Fruit fly (Drosophila melanogaster) whole organism, wandering third instar larva: ENCODE results near the gene Nup98-96.

Experiments
- Abd-B ChIP-seq: fragments of >200 bp; optimal IDR thresholded peaks from 2 replicates; lab custom pipeline; 2017; ENCODE audit warnings: missing biosample characterization, missing genetic modification characterization
- CG32264 ChIP-seq: fragments of 200-800 bp; sonication (Bioruptor generic); optimal IDR thresholded peaks from 2 replicates; lab custom pipeline; 2016; ENCODE audit warnings: missing biosample characterization, missing genetic modification characterization
- CG9705 ChIP-seq: fragments of 200-800 bp; sonication (Bioruptor generic); optimal IDR thresholded peaks from 2 replicates; lab custom pipeline; 2018; ENCODE audit warnings: missing biosample characterization, mild to moderate bottlenecking, missing genetic modification characterization
- CrebA ChIP-seq: fragments of 200-800 bp; sonication (Bioruptor generic); optimal IDR thresholded peaks from 2 replicates; lab custom pipeline; 2016; ENCODE audit warnings: missing biosample characterization, mild to moderate bottlenecking, missing genetic modification characterization, borderline replicate concordance
- Dfd ChIP-seq: fragments of >200 bp; optimal IDR thresholded peaks from 2 replicates; lab custom pipeline; 2017; ENCODE audit warnings: missing biosample characterization, missing genetic modification characterization
- Dif ChIP-seq: fragments of 200-275, 200-300 bp; sonication (Bioruptor generic); optimal IDR thresholded peaks from 2 replicates; lab custom pipeline; 2018; ENCODE audit warnings: missing biosample characterization, missing genetic modification characterization; ENCODE audit not compliant: partially characterized antibody
- GATAd ChIP-seq: sonication (Bioruptor generic); optimal IDR thresholded peaks from 2 replicates; lab custom pipeline; 2016; ENCODE audit warnings: missing biosample characterization, missing genetic modification characterization
- HLH106 ChIP-seq: fragments of 200-800 bp; optimal IDR thresholded peaks from 3 replicates; lab custom pipeline; 2019; ENCODE audit warnings: missing biosample characterization, mild to moderate bottlenecking, missing genetic modification characterization, moderate library complexity
- Hnf4 ChIP-seq: fragments of 200-800 bp; sonication (Bioruptor generic); optimal IDR thresholded peaks from 2 replicates; lab custom pipeline; 2016; ENCODE audit warnings: missing biosample characterization, mild to moderate bottlenecking, missing genetic modification characterization
- Hr78 ChIP-seq: fragments of >200 bp; optimal IDR thresholded peaks from 2 replicates; lab custom pipeline; 2017; ENCODE audit warnings: missing biosample characterization, missing genetic modification characterization
- Hr83 ChIP-seq: fragments of 200-300 bp; sonication (Bioruptor generic); optimal IDR thresholded peaks from 2 replicates; lab custom pipeline; 2016; ENCODE audit warnings: missing biosample characterization, mild to moderate bottlenecking, missing genetic modification characterization, moderate library complexity; ENCODE audit not compliant: poor library complexity, severe bottlenecking
- Jra ChIP-seq: sonication (Bioruptor generic); optimal IDR thresholded peaks from 2 replicates; lab custom pipeline; 2016; ENCODE audit warnings: missing biosample characterization, missing genetic modification characterization
- Mio ChIP-seq: sonication (Bioruptor generic); optimal IDR thresholded peaks from 2 replicates; lab custom pipeline; 2016; ENCODE audit warnings: missing biosample characterization, missing genetic modification characterization
- Myc ChIP-seq: fragments of >200 bp; optimal IDR thresholded peaks from 2 replicates; lab custom pipeline; 2017
- N ChIP-seq: fragments of >200 bp; optimal IDR thresholded peaks from 2 replicates; lab custom pipeline; 2018; ENCODE audit warnings: missing biosample characterization, missing external identifiers, missing genetic modification characterization
- OdsH ChIP-seq: fragments of 200-800 bp; sonication (Bioruptor generic); optimal IDR thresholded peaks from 2 replicates; lab custom pipeline; 2016; ENCODE audit warnings: missing biosample characterization, mild to moderate bottlenecking, missing genetic modification characterization
- Rel ChIP-seq, 2 experiments: fragments of 200-800 bp; sonication (Bioruptor generic) in 1 of 2; optimal IDR thresholded peaks; 2 replicates in 1 of 2; 3 replicates in 1 of 2; lab custom pipeline; 2016 to 2019; ENCODE audit warnings: mild to moderate bottlenecking in 2 of 2, missing biosample characterization in 2 of 2, missing genetic modification characterization in 2 of 2, moderate library complexity in 1 of 2
- Sp1 ChIP-seq: fragments of 200-800 bp; sonication (Bioruptor generic); optimal IDR thresholded peaks from 3 replicates; lab custom pipeline; 2019; ENCODE audit warnings: missing biosample characterization, mild to moderate bottlenecking, missing genetic modification characterization, moderate library complexity
- Vsx2 ChIP-seq: fragments of 200-300, 225-300 bp; sonication (Bioruptor generic); optimal IDR thresholded peaks from 2 replicates; lab custom pipeline; 2018; ENCODE audit warnings: missing biosample characterization, missing genetic modification characterization; ENCODE audit not compliant: partially characterized antibody
- br ChIP-seq: fragments of 200-800 bp; sonication (Bioruptor generic); optimal IDR thresholded peaks from 2 replicates; lab custom pipeline; 2016; ENCODE audit warnings: missing biosample characterization, missing genetic modification characterization
- brk ChIP-seq: fragments of 200-800 bp; sonication (Bioruptor generic); optimal IDR thresholded peaks from 2 replicates; lab custom pipeline; 2016; ENCODE audit warnings: missing biosample characterization, mild to moderate bottlenecking, missing genetic modification characterization
- dl ChIP-seq, 2 experiments: fragments of 175-275, 200-275 bp in 1 of 2; fragments of 200-275 bp in 1 of 2; sonication (Bioruptor generic); optimal IDR thresholded peaks; lab custom pipeline; 2018; ENCODE audit warnings: mild to moderate bottlenecking in 2 of 2, missing biosample characterization in 2 of 2, missing genetic modification characterization in 2 of 2, moderate library complexity in 2 of 2; ENCODE audit not compliant: partially characterized antibody in 2 of 2, insufficient read depth in 1 of 2
- dmrt93B ChIP-seq: fragments of 200-800 bp; sonication (Bioruptor generic); optimal IDR thresholded peaks from 2 replicates; lab custom pipeline; 2018; ENCODE audit warnings: missing biosample characterization, mild to moderate bottlenecking, missing genetic modification characterization
- dsf ChIP-seq: sonication (Bioruptor generic); optimal IDR thresholded peaks from 2 replicates; lab custom pipeline; 2016; ENCODE audit warnings: missing biosample characterization, missing genetic modification characterization, borderline replicate concordance
- ey ChIP-seq: fragments of 200-800 bp; sonication (Bioruptor generic); optimal IDR thresholded peaks from 2 replicates; lab custom pipeline; 2016; ENCODE audit warnings: missing biosample characterization, missing genetic modification characterization
- foxo ChIP-seq, 2 experiments: fragments of 200-800 bp; sonication (Bioruptor generic); optimal IDR thresholded peaks; 2 replicates in 1 of 2; 3 replicates in 1 of 2; lab custom pipeline; 2016 to 2017; ENCODE audit warnings: missing biosample characterization in 2 of 2, missing genetic modification characterization in 2 of 2
- fru ChIP-seq: fragments of 200-800 bp; sonication (Bioruptor generic); optimal IDR thresholded peaks from 3 replicates; lab custom pipeline; 2016; ENCODE audit warnings: missing biosample characterization, mild to moderate bottlenecking, missing genetic modification characterization
- h ChIP-seq: fragments of 200-800 bp; sonication (Bioruptor generic); optimal IDR thresholded peaks from 3 replicates; lab custom pipeline; 2016; ENCODE audit warnings: missing biosample characterization, mild to moderate bottlenecking, missing genetic modification characterization
- jim ChIP-seq: fragments of 175-275, 200-325 bp; sonication (Bioruptor generic); optimal IDR thresholded peaks from 2 replicates; lab custom pipeline; 2016; ENCODE audit warnings: missing biosample characterization, mild to moderate bottlenecking, missing genetic modification characterization
- lola ChIP-seq: fragments of >200 bp; optimal IDR thresholded peaks from 2 replicates; lab custom pipeline; 2017; ENCODE audit warnings: missing biosample characterization, missing genetic modification characterization
- pan ChIP-seq: fragments of >200 bp; optimal IDR thresholded peaks from 2 replicates; lab custom pipeline; 2017
- psq ChIP-seq: fragments of 200-800 bp; sonication (Bioruptor generic); optimal IDR thresholded peaks from 3 replicates; lab custom pipeline; 2017; ENCODE audit warnings: missing biosample characterization, mild to moderate bottlenecking, missing genetic modification characterization, moderate library complexity
- rgr ChIP-seq: fragments of 200-800 bp; sonication (Bioruptor generic); optimal IDR thresholded peaks from 3 replicates; lab custom pipeline; 2016; ENCODE audit warnings: missing biosample characterization, mild to moderate bottlenecking, missing genetic modification characterization
- sage ChIP-seq: fragments of 200-800 bp; sonication (Bioruptor generic); optimal IDR thresholded peaks from 2 replicates; lab custom pipeline; 2016; ENCODE audit warnings: missing biosample characterization, mild to moderate bottlenecking, missing genetic modification characterization
- sv ChIP-seq: fragments of 200-800 bp; sonication (Bioruptor generic); optimal IDR thresholded peaks from 3 replicates; lab custom pipeline; 2016; ENCODE audit warnings: missing biosample characterization, missing genetic modification characterization
- tai ChIP-seq: sonication (Bioruptor generic); optimal IDR thresholded peaks from 2 replicates; lab custom pipeline; 2016; ENCODE audit warnings: missing biosample characterization, missing genetic modification characterization
- usp ChIP-seq: fragments of >200 bp; optimal IDR thresholded peaks from 2 replicates; lab custom pipeline; 2017; ENCODE audit warnings: missing biosample characterization, missing genetic modification characterization
- woc ChIP-seq: sonication (Bioruptor generic); optimal IDR thresholded peaks from 2 replicates; lab custom pipeline; 2016; ENCODE audit warnings: missing biosample characterization, mild to moderate bottlenecking, missing genetic modification characterization

Gene Nup98-96

dm6 chr3R:23732990-23733512 lies 48.4 kb downstream of the Nup98-96 start, which contains the start of the genes Hmgcr and Rpn9 (continued):
- no peak for TF ChIP-seq Hr78
- no peak for TF ChIP-seq sv
- peak; percentile 28 for TF ChIP-seq Dif (GFP tag; lab: Kevin White, UChicago)
- no peak for TF ChIP-seq Abd-B
- no peak for TF ChIP-seq foxo (GFP tag; optimal IDR thresholded peaks at IDR 0.05; lab: Kevin White, UChicago)
- no peak for TF ChIP-seq Rel (GFP tag; optimal IDR thresholded peaks at IDR 0.05; lab: Kevin White, UChicago)
- TF ChIP-seq Rel (tag; optimal IDR thresholded peaks at IDR 0.05; lab: Kevin White, UChicago), result peak; percentile 26
- TF ChIP-seq sage (GFP tag; lab: Kevin White, UChicago), result no peak
- TF ChIP-seq dmrt93B (GFP tag; lab: Kevin White, UChicago), result no peak
- no peak for TF ChIP-seq brk (GFP tag; lab: Kevin White, UChicago)
- TF ChIP-seq, all 38 proteins: peak for 10

- TF ChIP-seq Vsx2 (GFP tag; lab: Kevin White, UChicago) (no peak), Jra (GFP tag; lab: Kevin White, UChicago) (no peak), CG32264 (no peak), pan (lab: Kevin White, UChicago) (no peak), Sp1 (GFP tag; lab: Kevin White, UChicago) (no peak), rgr (no peak), fru (GFP tag; lab: Kevin White, UChicago) (no peak), foxo (GFP tag; optimal IDR thresholded peaks at IDR 0.05; lab: Kevin White, UChicago) (no peak)
These were observed 48.9 kb downstream of the Nup98-96 start for dm6 chr3R:23732533-23732932.

- no peak for TF ChIP-seq Rel (GFP tag; optimal IDR thresholded peaks at IDR 0.05; lab: Kevin White, UChicago)
- TF ChIP-seq Rel (tag; optimal IDR thresholded peaks at IDR 0.05; lab: Kevin White, UChicago), result peak; percentile 97
- TF ChIP-seq HLH106 (tag; lab: Kevin White, UChicago), result no peak
These were observed 51.0 kb downstream of the Nup98-96 start for dm6 chr3R:23730472-23730801.

dm6 chr3R:23729632-23730471 lies 51.6 kb downstream of the Nup98-96 start:
- TF ChIP-seq CrebA (GFP tag; lab: Kevin White, UChicago) (no peak), foxo (GFP tag; optimal IDR thresholded peaks at IDR 0.05; lab: Kevin White, UChicago) (peak in 1 of 2 experiments; percentile 15), Dfd (GFP tag; lab: Kevin White, UChicago) (no peak), lola (GFP tag; lab: Kevin White, UChicago) (no peak), CG32264 (no peak), Hr78 (no peak), brk (GFP tag; lab: Kevin White, UChicago) (peak; percentile 52), Myc (no peak), pan (lab: Kevin White, UChicago) (no peak), Hr83 (no peak), br (GFP tag; lab: Kevin White, UChicago) (peak; percentile 14), OdsH (no peak), Rel (GFP tag; optimal IDR thresholded peaks at IDR 0.05; lab: Kevin White, UChicago) (no peak), Rel (tag; optimal IDR thresholded peaks at IDR 0.05; lab: Kevin White, UChicago) (peak; percentile 5), ey (GFP tag; lab: Kevin White, UChicago) (no peak), GATAd (no peak), N (GFP tag; lab: Kevin White, UChicago) (no peak), Mio (GFP tag; lab: Kevin White, UChicago) (no peak), CG9705 (GFP tag; lab: Kevin White, UChicago) (no peak), sv (no peak), dsf (GFP tag; lab: Kevin White, UChicago) (no peak), tai (GFP tag; lab: Kevin White, UChicago) (no peak), jim (GFP tag; lab: Kevin White, UChicago) (no peak), Vsx2 (GFP tag; lab: Kevin White, UChicago) (no peak), Dif (GFP tag; lab: Kevin White, UChicago) (peak; percentile 40), Sp1 (GFP tag; lab: Kevin White, UChicago) (peak; percentile 9), fru (GFP tag; lab: Kevin White, UChicago) (peak; percentile 14), rgr (no peak), Hnf4 (GFP tag; lab: Kevin White, UChicago) (peak; percentile 2), sage (GFP tag; lab: Kevin White, UChicago) (no peak), woc (GFP tag; lab: Kevin White, UChicago) (no peak), h (GFP tag; lab: Kevin White, UChicago) (peak; percentile 40), psq (GFP tag; lab: Kevin White, UChicago) (no peak), dl (GFP tag; optimal IDR thresholded peaks at IDR 0.05; lab: Kevin White, UChicago; ENCODE audit: insufficient read depth in 1 of 2, partially characterized antibody in 2 of 2) (no peak), HLH106 (tag; lab: Kevin White, UChicago) (peak; percentile 8), Jra (GFP tag; lab: Kevin White, UChicago) (no peak), usp (GFP tag; lab: Kevin White, UChicago) (no peak), Abd-B (no peak), dmrt93B (GFP tag; lab: Kevin White, UChicago) (no peak)
